Fruit fly (Drosophila melanogaster): Measurements from ENCODE around the gene CHES-1-like.

DNA sequence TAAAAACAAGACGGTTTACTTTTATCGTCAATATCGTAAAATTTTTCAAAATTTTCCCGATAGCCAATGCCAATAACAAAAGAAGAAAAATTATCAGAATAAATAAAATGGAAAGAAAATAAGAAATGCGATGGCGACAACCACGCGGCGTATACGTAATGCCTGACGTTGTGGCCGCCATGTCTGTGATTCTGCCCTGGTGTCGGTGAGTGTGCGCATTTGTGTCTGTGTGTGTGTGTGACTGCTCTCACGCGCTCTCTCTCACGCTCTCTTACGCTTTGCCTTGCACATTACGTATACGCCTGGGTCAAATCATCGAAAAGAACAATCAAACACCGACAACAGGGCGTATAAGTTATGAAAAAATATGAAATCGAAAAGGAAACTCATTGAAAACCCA lies 14.3 kb downstream of the CHES-1-like start:
- TF ChIP-seq bab1 (GFP tag; optimal IDR thresholded peaks at IDR 0.05) = no peak
- no peak for TF ChIP-seq ovo (GFP tag; optimal IDR thresholded peaks at IDR 0.05)
- no peak for TF ChIP-seq CG14711 (tag; optimal IDR thresholded peaks at IDR 0.05)
- TF ChIP-seq CG12768 (GFP tag; optimal IDR thresholded peaks at IDR 0.05) = no peak
- TF ChIP-seq Mnt (GFP tag; optimal IDR thresholded peaks at IDR 0.05) = peak; percentile 80
- TF ChIP-seq Clk (GFP tag; optimal IDR thresholded peaks at IDR 0.05) = no peak
- TF ChIP-seq kay (GFP tag; ENCODE audit: borderline replicate concordance) = no peak
- no peak for TF ChIP-seq pad (GFP tag; optimal IDR thresholded peaks at IDR 0.05)
- TF ChIP-seq cic (GFP tag; optimal IDR thresholded peaks at IDR 0.05) = no peak
- TF ChIP-seq cnc (optimal IDR thresholded peaks at IDR 0.05) = no peak
- no peak for TF ChIP-seq CG33017 (tag; optimal IDR thresholded peaks at IDR 0.05)
- TF ChIP-seq toe (GFP tag; optimal IDR thresholded peaks at IDR 0.05) = no peak

Measured in whole organism, adult.